Fruit fly (Drosophila melanogaster) whole organism, embryonic: ENCODE measurements around the gene CG34265.
A peak's percentile ranks its signal among the peaks of the same experiment; 100 is the strongest.

Experiments
- Abd-B ChIP-seq: fragments of 200-800 bp; sonication (Bioruptor generic); optimal IDR thresholded peaks from 2 replicates; lab custom pipeline; 2018; ENCODE audit warnings: missing biosample characterization, mild to moderate bottlenecking, missing genetic modification characterization, moderate library complexity
- Atf-2 ChIP-seq: fragments of 200-800 bp; sonication (Bioruptor generic); optimal IDR thresholded peaks from 2 replicates; lab custom pipeline; 2016; ENCODE audit warnings: missing biosample characterization, missing genetic modification characterization
- CG10321 ChIP-seq: fragments of 200-800 bp; sonication (Bioruptor generic); IDR thresholded peaks from 2 replicates; pipeline ENCODE4 v1.3.6; 2022; ENCODE audit warnings: missing biosample characterization, missing genetic modification characterization
- CG10431 ChIP-seq: fragments of 200-800 bp; sonication (Bioruptor generic); optimal IDR thresholded peaks from 3 replicates; lab custom pipeline; 2018; ENCODE audit warnings: missing biosample characterization, mild to moderate bottlenecking, missing genetic modification characterization
- CG10979 ChIP-seq: fragments of 200-800 bp; sonication (Bioruptor generic); optimal IDR thresholded peaks from 2 replicates; lab custom pipeline; 2018; ENCODE audit warnings: missing biosample characterization, mild to moderate bottlenecking, missing genetic modification characterization, moderate library complexity
- CG11093 ChIP-seq: fragments of 200-800 bp; sonication (Bioruptor generic); IDR thresholded peaks from 3 replicates; pipeline ENCODE4 v1.3.6; 2022; ENCODE audit warnings: missing biosample characterization, missing genetic modification characterization
- CG13287 ChIP-seq: fragments of 200-800 bp; sonication (Bioruptor generic); IDR thresholded peaks from 2 replicates; pipeline ENCODE4 v1.3.6; 2022; ENCODE audit warnings: missing biosample characterization, missing genetic modification characterization; ENCODE audit not compliant: partially characterized antibody
- CG13624 ChIP-seq: fragments of 200-800 bp; sonication (Bioruptor generic); optimal IDR thresholded peaks from 2 replicates; lab custom pipeline; 2016; ENCODE audit warnings: missing biosample characterization, missing genetic modification characterization
- CG13775 ChIP-seq: fragments of 200-800 bp; sonication (Bioruptor generic); optimal IDR thresholded peaks from 3 replicates; lab custom pipeline; 2017; ENCODE audit warnings: missing biosample characterization, mild to moderate bottlenecking, missing genetic modification characterization
- CG14710 ChIP-seq: fragments of 200-800 bp; sonication (Bioruptor generic); optimal IDR thresholded peaks from 3 replicates; lab custom pipeline; 2019; ENCODE audit warnings: missing biosample characterization, mild to moderate bottlenecking, missing genetic modification characterization, moderate library complexity
- CG15269 ChIP-seq: fragments of 200-800 bp; sonication (Bioruptor generic); optimal IDR thresholded peaks from 2 replicates; lab custom pipeline; 2018; ENCODE audit warnings: missing biosample characterization, mild to moderate bottlenecking, missing genetic modification characterization, moderate library complexity
- CG16813 ChIP-seq: fragments of 200-800 bp; sonication (Bioruptor generic); IDR thresholded peaks from 3 replicates; pipeline ENCODE4 v1.3.6; 2022; ENCODE audit warnings: missing biosample characterization, missing genetic modification characterization; ENCODE audit not compliant: partially characterized antibody
- CG17829 ChIP-seq: fragments of 200-800 bp; optimal IDR thresholded peaks from 2 replicates; lab custom pipeline; 2019; ENCODE audit warnings: missing biosample characterization, mild to moderate bottlenecking, missing genetic modification characterization, moderate library complexity
- CG18599 ChIP-seq: fragments of 200-800 bp; sonication (Bioruptor generic); optimal IDR thresholded peaks from 3 replicates; lab custom pipeline; 2017; ENCODE audit warnings: missing biosample characterization, missing genetic modification characterization, mild to moderate bottlenecking, moderate library complexity, missing genetic modification reagents
- CG18764 ChIP-seq: fragments of 200-800 bp; sonication (Bioruptor generic); optimal IDR thresholded peaks from 3 replicates; lab custom pipeline; 2016; ENCODE audit warnings: missing biosample characterization, missing genetic modification characterization
- CG2712 ChIP-seq: fragments of 200-800 bp; optimal IDR thresholded peaks from 3 replicates; lab custom pipeline; 2019; ENCODE audit warnings: missing biosample characterization, mild to moderate bottlenecking, missing genetic modification characterization, moderate library complexity
- CG31388 ChIP-seq: fragments of 200-800 bp; sonication (Bioruptor generic); optimal IDR thresholded peaks from 2 replicates; lab custom pipeline; 2016; ENCODE audit warnings: missing biosample characterization, missing genetic modification characterization
- CG31441 ChIP-seq: fragments of 200-800 bp; sonication (Bioruptor generic); IDR thresholded peaks from 2 replicates; pipeline ENCODE4 v1.3.6; 2022; ENCODE audit warnings: missing biosample characterization, missing genetic modification characterization
- CG32772 ChIP-seq: fragments of 200-800 bp; sonication (Bioruptor generic); IDR thresholded peaks from 2 replicates; pipeline ENCODE4 v1.3.6; 2022; ENCODE audit warnings: missing biosample characterization, missing genetic modification characterization
- CG3281 ChIP-seq: fragments of 200-800 bp; sonication (Bioruptor generic); optimal IDR thresholded peaks from 3 replicates; lab custom pipeline; 2017; ENCODE audit warnings: missing biosample characterization, mild to moderate bottlenecking, missing genetic modification characterization
- CG34376 ChIP-seq: fragments of 200-800 bp; sonication (Bioruptor generic); optimal IDR thresholded peaks from 2 replicates; lab custom pipeline; 2018; ENCODE audit warnings: missing biosample characterization, mild to moderate bottlenecking, missing genetic modification characterization
- CG6175 ChIP-seq: fragments of 200-800 bp; sonication (Bioruptor generic); IDR thresholded peaks from 3 replicates; pipeline ENCODE4 v1.3.6; 2022; ENCODE audit warnings: missing biosample characterization, missing genetic modification characterization
- CG7928 ChIP-seq: fragments of 200-800 bp; sonication (Bioruptor generic); optimal IDR thresholded peaks from 2 replicates; lab custom pipeline; 2017; ENCODE audit warnings: missing biosample characterization, mild to moderate bottlenecking, missing genetic modification characterization
- CG8089 ChIP-seq: fragments of 200-800 bp; sonication (Bioruptor generic); optimal IDR thresholded peaks from 3 replicates; lab custom pipeline; 2016; ENCODE audit warnings: missing biosample characterization, missing genetic modification characterization
- CG8359 ChIP-seq: fragments of 200-800 bp; sonication (Bioruptor generic); optimal IDR thresholded peaks from 2 replicates; lab custom pipeline; 2017; ENCODE audit warnings: missing biosample characterization, mild to moderate bottlenecking, missing genetic modification characterization, borderline replicate concordance
- Chrac-16 ChIP-seq: fragments of 200-800 bp; sonication (Bioruptor generic); optimal IDR thresholded peaks from 3 replicates; lab custom pipeline; 2016; ENCODE audit warnings: missing biosample characterization, missing genetic modification characterization
- D19A ChIP-seq: fragments of 200-800 bp; optimal IDR thresholded peaks from 3 replicates; lab custom pipeline; 2019; ENCODE audit warnings: missing biosample characterization, mild to moderate bottlenecking, missing genetic modification characterization, moderate library complexity
- Doc2 ChIP-seq: fragments of 200-800 bp; sonication (Bioruptor generic); IDR thresholded peaks from 2 replicates; pipeline ENCODE4 v1.3.6; 2022; ENCODE audit warnings: missing biosample characterization, missing genetic modification characterization
- HHEX ChIP-seq: fragments of 200-800 bp; sonication (Bioruptor generic); optimal IDR thresholded peaks from 3 replicates; lab custom pipeline; 2017; ENCODE audit warnings: missing biosample characterization, mild to moderate bottlenecking, missing genetic modification characterization, missing genetic modification reagents
- MBD-R2 ChIP-seq: fragments of 200-800 bp; sonication (Bioruptor generic); IDR thresholded peaks from 2 replicates; pipeline ENCODE4 v1.3.6; 2022; ENCODE audit warnings: missing biosample characterization, missing genetic modification characterization
- Nf-YA ChIP-seq: fragments of 200-800 bp; sonication (Bioruptor generic); IDR thresholded peaks from 2 replicates; pipeline ENCODE4 v1.3.6; 2022; ENCODE audit warnings: missing biosample characterization, missing genetic modification characterization
- Oaz ChIP-seq: fragments of 200-800 bp; sonication (Bioruptor generic); IDR thresholded peaks from 2 replicates; pipeline ENCODE4 v1.3.6; 2022; ENCODE audit warnings: missing biosample characterization, missing genetic modification characterization
- PHDP ChIP-seq: fragments of 200-800 bp; sonication (Bioruptor generic); optimal IDR thresholded peaks from 3 replicates; lab custom pipeline; 2018; ENCODE audit warnings: missing biosample characterization, mild to moderate bottlenecking, missing genetic modification characterization, moderate library complexity
- Scr ChIP-seq: fragments of 200-800 bp; sonication (Bioruptor generic); IDR thresholded peaks from 2 replicates; pipeline ENCODE4 v1.3.6; 2022; ENCODE audit warnings: missing biosample characterization, missing genetic modification characterization; ENCODE audit not compliant: partially characterized antibody
- crp ChIP-seq, 2 experiments: fragments of 200-800 bp; sonication (Bioruptor generic); optimal IDR thresholded peaks; 2 replicates in 1 of 2; 3 replicates in 1 of 2; lab custom pipeline; 2017; ENCODE audit warnings: missing biosample characterization in 2 of 2, missing genetic modification characterization in 2 of 2, mild to moderate bottlenecking in 1 of 2, moderate library complexity in 1 of 2
- ewg ChIP-seq: fragments of 200-800 bp; sonication (Bioruptor generic); optimal IDR thresholded peaks from 3 replicates; lab custom pipeline; 2017; ENCODE audit warnings: mild to moderate bottlenecking, missing biosample characterization, missing genetic modification reagents, missing genetic modification characterization
- fd102C ChIP-seq: fragments of 200-800 bp; sonication (Bioruptor generic); optimal IDR thresholded peaks from 2 replicates; lab custom pipeline; 2018; ENCODE audit warnings: missing biosample characterization, mild to moderate bottlenecking, missing genetic modification characterization, moderate library complexity
- ftz-f1 ChIP-seq: fragments of 200-800 bp; sonication (Bioruptor generic); optimal IDR thresholded peaks from 2 replicates; lab custom pipeline; 2016; ENCODE audit warnings: missing biosample characterization, missing genetic modification characterization
- insv ChIP-seq, 2 experiments: fragments of 200-800 bp; sonication (Bioruptor generic); optimal IDR thresholded peaks; 3 replicates each; lab custom pipeline; 2016 to 2018; ENCODE audit warnings: missing biosample characterization in 2 of 2, missing genetic modification characterization in 2 of 2
- inv ChIP-seq: fragments of 200-800 bp; sonication (Bioruptor generic); IDR thresholded peaks from 2 replicates; pipeline ENCODE4 v1.3.6; 2022; ENCODE audit warnings: missing biosample characterization, missing genetic modification characterization; ENCODE audit not compliant: partially characterized antibody
- kah ChIP-seq: fragments of 200-800 bp; sonication (Bioruptor generic); optimal IDR thresholded peaks from 2 replicates; lab custom pipeline; 2018; ENCODE audit warnings: missing biosample characterization, mild to moderate bottlenecking, missing genetic modification characterization
- pfk ChIP-seq: fragments of 200-800 bp; sonication (Bioruptor generic); optimal IDR thresholded peaks from 2 replicates; lab custom pipeline; 2018; ENCODE audit warnings: missing biosample characterization, mild to moderate bottlenecking, missing genetic modification characterization, moderate library complexity
- pho ChIP-seq: fragments of 200-800 bp; sonication (Bioruptor generic); optimal IDR thresholded peaks from 2 replicates; lab custom pipeline; 2016; ENCODE audit warnings: missing biosample characterization, missing genetic modification characterization
- pros ChIP-seq: fragments of 200-800 bp; sonication (Bioruptor generic); optimal IDR thresholded peaks from 3 replicates; lab custom pipeline; 2019; ENCODE audit warnings: missing biosample characterization, mild to moderate bottlenecking, missing genetic modification characterization, moderate library complexity
- salm ChIP-seq: fragments of 200-800 bp; sonication (Bioruptor generic); optimal IDR thresholded peaks from 2 replicates; lab custom pipeline; 2018; ENCODE audit warnings: missing biosample characterization, mild to moderate bottlenecking, missing genetic modification characterization
- trh ChIP-seq: fragments of 200-800 bp; sonication (Bioruptor generic); optimal IDR thresholded peaks from 2 replicates; lab custom pipeline; 2016; ENCODE audit warnings: missing biosample characterization, missing genetic modification characterization
- twi ChIP-seq: fragments of 200-800 bp; optimal IDR thresholded peaks from 2 replicates; lab custom pipeline; 2019; ENCODE audit warnings: missing biosample characterization, mild to moderate bottlenecking, missing genetic modification characterization, moderate library complexity
- yki ChIP-seq: fragments of >200 bp; optimal IDR thresholded peaks from 3 replicates; lab custom pipeline; 2018

CG34265 gene

DNA sequence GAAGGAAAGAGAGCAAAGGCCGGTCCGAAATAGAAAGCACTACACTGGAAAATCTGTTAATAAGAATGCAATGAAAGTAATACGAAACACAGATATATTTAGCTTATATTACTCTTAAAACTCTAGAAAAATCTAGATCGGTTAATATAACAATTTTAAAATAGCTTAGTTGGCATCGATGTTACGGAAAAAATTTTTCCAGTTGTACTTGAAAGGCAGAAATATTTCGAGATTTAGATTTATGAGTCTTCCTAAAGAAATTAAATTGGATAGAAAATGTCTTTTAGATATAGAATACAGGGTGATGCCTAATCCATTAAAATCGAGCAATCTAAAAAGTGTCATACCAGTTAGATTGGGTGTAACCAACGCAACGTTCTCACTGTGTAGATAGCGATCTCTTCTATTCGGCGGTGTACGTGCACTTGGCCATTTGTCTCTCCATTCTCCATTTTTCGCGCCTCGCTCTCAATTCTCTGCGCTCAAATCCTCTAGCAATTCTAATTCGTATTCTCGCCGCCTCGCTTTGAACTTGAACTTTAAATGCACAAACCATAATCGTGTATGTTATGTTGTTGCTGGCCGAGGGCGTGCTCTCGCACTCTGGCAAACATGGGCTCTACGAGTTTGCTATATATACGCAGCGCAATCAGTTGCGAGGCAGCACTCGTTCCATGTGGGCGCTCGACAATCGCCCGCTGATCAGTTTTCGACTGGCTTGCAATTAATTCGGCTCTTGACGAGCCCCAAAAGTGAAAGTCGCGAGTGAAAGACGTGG lies 18.1 kb upstream of the CG34265 start (continued):
- TF ChIP-seq CG34376 (peak; percentile 76), ewg (peak; percentile 91), CG13775 (GFP tag; lab: Kevin White, UChicago) (peak; percentile 97), inv (GFP tag; lab: Robert Waterston, UW) (no peak), CG31441 (GFP tag; lab: Robert Waterston, UW) (peak; percentile 96), yki (lab: Kevin White, UChicago) (peak; percentile 6), trh (GFP tag; lab: Kevin White, UChicago) (peak; percentile 87), Oaz (peak; percentile 66), salm (tag; lab: Kevin White, UChicago) (peak; percentile 79), CG18599 (GFP tag; lab: Kevin White, UChicago) (peak; percentile 93), pros (peak; percentile 62), CG8359 (peak; percentile 86), pho (GFP tag; lab: Kevin White, UChicago) (peak; percentile 96), CG3281 (GFP tag; lab: Kevin White, UChicago) (peak; percentile 95), Chrac-16 (GFP tag; lab: Kevin White, UChicago) (peak; percentile 94), Atf-2 (GFP tag; lab: Kevin White, UChicago) (peak; percentile 97), CG17829 (tag; lab: Kevin White, UChicago) (peak; percentile 95), CG13624 (GFP tag; lab: Kevin White, UChicago) (peak; percentile 95), kah (GFP tag; lab: Kevin White, UChicago) (peak; percentile 73), Abd-B (GFP tag; lab: Kevin White, UChicago) (peak; percentile 95), CG32772 (GFP tag; lab: Robert Waterston, UW) (peak; percentile 72), CG11093 (GFP tag; lab: Robert Waterston, UW) (peak; percentile 88), CG14710 (tag; lab: Kevin White, UChicago) (peak; percentile 96), CG31388 (GFP tag; lab: Kevin White, UChicago) (peak; percentile 78), PHDP (tag; lab: Kevin White, UChicago) (peak; percentile 94), CG10321 (GFP tag; lab: Robert Waterston, UW) (peak; percentile 29; the same call in 1 of the 2 replicates), CG13287 (GFP tag; lab: Robert Waterston, UW) (peak; percentile 50), CG10979 (tag; lab: Kevin White, UChicago) (peak; percentile 97), CG7928 (GFP tag; lab: Kevin White, UChicago) (peak; percentile 74), CG6175 (peak; percentile 51; the same call in 1 of the 3 replicates), Doc2 (GFP tag; lab: Robert Waterston, UW) (no peak), Nf-YA (GFP tag; lab: Robert Waterston, UW) (peak; percentile 59; the same call in 1 of the 2 replicates), pfk (GFP tag; lab: Kevin White, UChicago) (no peak), HHEX (peak; percentile 93), CG10431 (GFP tag; lab: Kevin White, UChicago) (peak; percentile 83), twi (tag; lab: Kevin White, UChicago) (peak; percentile 93), ftz-f1 (GFP tag; lab: Kevin White, UChicago) (peak; percentile 91), crp (GFP tag; optimal IDR thresholded peaks at IDR 0.05; lab: Kevin White, UChicago) (peak in 1 of 2 experiments; percentile 67), D19A (tag; lab: Kevin White, UChicago) (peak; percentile 90), fd102C (GFP tag; lab: Kevin White, UChicago) (peak; percentile 10), CG18764 (peak; percentile 88), insv (GFP tag; optimal IDR thresholded peaks at IDR 0.05; lab: Kevin White, UChicago) (peak; percentile 19 to 69), CG15269 (tag; lab: Kevin White, UChicago) (peak; percentile 94), CG16813 (no peak), Scr (GFP tag; lab: Robert Waterston, UW) (no peak), CG8089 (peak; percentile 94), CG2712 (tag; lab: Kevin White, UChicago) (peak; percentile 96), MBD-R2 (GFP tag; lab: Robert Waterston, UW) (peak; percentile 61; the same call in 1 of the 2 replicates)
